Fruit fly (Drosophila melanogaster): ENCODE data around the gene Osi10b.

The Osi10b gene

dm6 chr3R:6248694-6249093 lies 17.3 kb upstream of the Osi10b start, which contains the start of gene Osi7:
Gene Osi7, plus strand, starts transcription at chr3R:6248994.
- TF ChIP-seq EcR (GFP tag; optimal IDR thresholded peaks at IDR 0.05) (no peak), CG8301 (tag; optimal IDR thresholded peaks at IDR 0.05) (no peak), CG15710 (tag; optimal IDR thresholded peaks at IDR 0.05) (no peak), CG12605 (GFP tag; IDR thresholded peaks at IDR 0.05) (no peak), CG10348 (GFP tag; IDR thresholded peaks at IDR 0.05) (no peak), Snoo (tag; optimal IDR thresholded peaks at IDR 0.05) (no peak), CG13204 (GFP tag; optimal IDR thresholded peaks at IDR 0.05) (peak; percentile 35)

- TF ChIP-seq Snoo (tag; optimal IDR thresholded peaks at IDR 0.05) (peak; percentile 32), CG13204 (GFP tag; optimal IDR thresholded peaks at IDR 0.05) (peak; percentile 14), CG15710 (tag; optimal IDR thresholded peaks at IDR 0.05) (no peak), Pif1A (GFP tag; optimal IDR thresholded peaks at IDR 0.05) (no peak)
These were observed 13.2 kb upstream of the Osi10b start for dm6 chr3R:6252809-6253208.

- TF ChIP-seq CG34367 (tag; optimal IDR thresholded peaks at IDR 0.05) (no peak), CG9948 (tag; optimal IDR thresholded peaks at IDR 0.05) (no peak), fd96Ca (GFP tag; IDR thresholded peaks at IDR 0.05) (no peak), CG4496 (GFP tag; IDR thresholded peaks at IDR 0.05) (0 out of 3 replicates have a peak, but pooled peaks have one; percentile 13)
These were observed 11.6 kb upstream of the Osi10b start for dm6 chr3R:6254438-6254837.

- TF ChIP-seq CG8301 (tag; optimal IDR thresholded peaks at IDR 0.05) = no peak
- no peak for TF ChIP-seq CG14655 (GFP tag; optimal IDR thresholded peaks at IDR 0.05)
- no peak for TF ChIP-seq Pif1B (GFP tag; optimal IDR thresholded peaks at IDR 0.05)
- TF ChIP-seq D1 (tag; optimal IDR thresholded peaks at IDR 0.05) = no peak
- TF ChIP-seq CG10348 (GFP tag; IDR thresholded peaks at IDR 0.05) = no peak
- no peak for TF ChIP-seq Snoo (tag; optimal IDR thresholded peaks at IDR 0.05)
- TF ChIP-seq CG8159 (tag; optimal IDR thresholded peaks at IDR 0.05) = no peak
- TF ChIP-seq CG4496 (GFP tag; IDR thresholded peaks at IDR 0.05) = no peak
- TF ChIP-seq CG12605 (GFP tag; IDR thresholded peaks at IDR 0.05) = no peak
- no peak for TF ChIP-seq CG9948 (tag; optimal IDR thresholded peaks at IDR 0.05)
- no peak for TF ChIP-seq EcR (GFP tag; optimal IDR thresholded peaks at IDR 0.05)
- no peak for TF ChIP-seq CG13204 (GFP tag; optimal IDR thresholded peaks at IDR 0.05)
- TF ChIP-seq CG34367 (tag; optimal IDR thresholded peaks at IDR 0.05) = no peak
- no peak for TF ChIP-seq CG32121 (GFP tag; IDR thresholded peaks at IDR 0.05)
These were observed 11.1 kb upstream of the Osi10b start, which contains the start of gene Osi8 for dm6 chr3R:6254875-6255274. Gene Osi8, plus strand, starts transcription at chr3R:6255175.

dm6 chr3R:6259837-6260236 lies 6.2 kb upstream of the Osi10b start, which contains the start of gene Osi9:
Gene Osi9, plus strand, starts transcription at chr3R:6260211.
- TF ChIP-seq Pif1B (GFP tag; optimal IDR thresholded peaks at IDR 0.05) (no peak), CG13204 (GFP tag; optimal IDR thresholded peaks at IDR 0.05) (peak; percentile 86), CG15710 (tag; optimal IDR thresholded peaks at IDR 0.05) (no peak), CG12605 (GFP tag; IDR thresholded peaks at IDR 0.05) (no peak), Ets98B (GFP tag; IDR thresholded peaks at IDR 0.05) (peak; percentile 14; the same call in 1 of the 2 replicates), CG10348 (GFP tag; IDR thresholded peaks at IDR 0.05) (no peak), fd96Ca (GFP tag; IDR thresholded peaks at IDR 0.05) (no peak), D1 (tag; optimal IDR thresholded peaks at IDR 0.05) (no peak), CG14655 (GFP tag; optimal IDR thresholded peaks at IDR 0.05) (no peak), CG4496 (GFP tag; IDR thresholded peaks at IDR 0.05) (peak; percentile 71; the same call in 2 of the 3 replicates), CG34367 (tag; optimal IDR thresholded peaks at IDR 0.05) (no peak), CG8159 (tag; optimal IDR thresholded peaks at IDR 0.05) (no peak), CG9948 (tag; optimal IDR thresholded peaks at IDR 0.05) (no peak), CG32121 (GFP tag; IDR thresholded peaks at IDR 0.05) (no peak), CG8301 (tag; optimal IDR thresholded peaks at IDR 0.05) (no peak), gl (tag; optimal IDR thresholded peaks at IDR 0.05) (no peak)

dm6 chr3R:6263658-6264057 lies 2.3 kb upstream of the Osi10b start, which contains the start of gene Osi10a:
Gene Osi10a, plus strand, starts transcription at chr3R:6263958.
- TF ChIP-seq CG10348 (GFP tag; IDR thresholded peaks at IDR 0.05) (no peak), Pif1A (GFP tag; optimal IDR thresholded peaks at IDR 0.05) (no peak), CG9948 (tag; optimal IDR thresholded peaks at IDR 0.05) (no peak), CG4496 (GFP tag; IDR thresholded peaks at IDR 0.05) (no peak), CG8159 (tag; optimal IDR thresholded peaks at IDR 0.05) (no peak), EcR (GFP tag; optimal IDR thresholded peaks at IDR 0.05) (no peak), CG8301 (tag; optimal IDR thresholded peaks at IDR 0.05) (no peak), CG13204 (GFP tag; optimal IDR thresholded peaks at IDR 0.05) (no peak), Ets98B (GFP tag; IDR thresholded peaks at IDR 0.05) (no peak)

dm6 chr3R:6268657-6269056 lies 2.7 kb downstream of the Osi10b start, which contains the start of gene Osi11:
Gene Osi11, minus strand, starts transcription at chr3R:6268757.
- no peak for TF ChIP-seq CG8159 (tag; optimal IDR thresholded peaks at IDR 0.05)
- TF ChIP-seq CG10348 (GFP tag; IDR thresholded peaks at IDR 0.05) = no peak
- TF ChIP-seq CG13204 (GFP tag; optimal IDR thresholded peaks at IDR 0.05) = no peak
- no peak for TF ChIP-seq CG8301 (tag; optimal IDR thresholded peaks at IDR 0.05)
- TF ChIP-seq CG15710 (tag; optimal IDR thresholded peaks at IDR 0.05) = no peak

- TF ChIP-seq CG8301 (tag; optimal IDR thresholded peaks at IDR 0.05) (peak; percentile 12), Pif1A (GFP tag; optimal IDR thresholded peaks at IDR 0.05) (no peak), CG4496 (GFP tag; IDR thresholded peaks at IDR 0.05) (0 out of 3 replicates have a peak, but pooled peaks have one; percentile 40), CG32121 (GFP tag; IDR thresholded peaks at IDR 0.05) (no peak), CG14655 (GFP tag; optimal IDR thresholded peaks at IDR 0.05) (peak; percentile 42), CG17806 (tag; optimal IDR thresholded peaks at IDR 0.05) (no peak)
These were observed 4.0 kb downstream of the Osi10b start for dm6 chr3R:6269986-6270385.
